Fruit fly (Drosophila melanogaster): Measurements from ENCODE around the gene CG12608.

- no peak for TF ChIP-seq h (optimal IDR thresholded peaks at IDR 0.05)
- TF ChIP-seq Myc (optimal IDR thresholded peaks at IDR 0.05) = no peak
- TF ChIP-seq psq (optimal IDR thresholded peaks at IDR 0.05) = no peak
- no peak for TF ChIP-seq insv (optimal IDR thresholded peaks at IDR 0.05)
- no peak for TF ChIP-seq Sin3A (optimal IDR thresholded peaks at IDR 0.05)
Observed at dm6 chrX:15301175-15301574, 43.2 kb downstream of the CG12608 start.
